Fruit fly (Drosophila melanogaster) whole organism, embryonic: ENCODE measurements around the gene CG17202.
A peak's percentile ranks its signal among the peaks of the same experiment; 100 is the strongest.

Source experiments
- Atf-2 ChIP-seq: fragments of 200-800 bp; sonication (Bioruptor generic); optimal IDR thresholded peaks from 2 replicates; lab custom pipeline; 2016; ENCODE audit warnings: missing biosample characterization, missing genetic modification characterization
- B-H2 ChIP-seq: fragments of 200-800 bp; sonication (Bioruptor generic); optimal IDR thresholded peaks from 2 replicates; lab custom pipeline; 2018; ENCODE audit warnings: missing biosample characterization, mild to moderate bottlenecking, missing genetic modification characterization
- BEAF-32 ChIP-seq: fragments of 200-800 bp; sonication (Bioruptor generic); optimal IDR thresholded peaks from 3 replicates; lab custom pipeline; 2017; ENCODE audit warnings: missing biosample characterization, missing genetic modification characterization, mild to moderate bottlenecking, moderate library complexity, missing genetic modification reagents
- CG10431 ChIP-seq: fragments of 200-800 bp; sonication (Bioruptor generic); optimal IDR thresholded peaks from 3 replicates; lab custom pipeline; 2018; ENCODE audit warnings: missing biosample characterization, mild to moderate bottlenecking, missing genetic modification characterization
- CG10565 ChIP-seq: fragments of 200-800 bp; sonication (Bioruptor generic); optimal IDR thresholded peaks from 3 replicates; lab custom pipeline; 2016; ENCODE audit warnings: missing biosample characterization, mild to moderate bottlenecking, missing genetic modification characterization
- CG10654 ChIP-seq: fragments of 200-800 bp; sonication (Bioruptor generic); optimal IDR thresholded peaks from 2 replicates; lab custom pipeline; 2016; ENCODE audit warnings: missing biosample characterization, missing genetic modification characterization
- CG14710 ChIP-seq: fragments of 200-800 bp; sonication (Bioruptor generic); optimal IDR thresholded peaks from 3 replicates; lab custom pipeline; 2019; ENCODE audit warnings: missing biosample characterization, mild to moderate bottlenecking, missing genetic modification characterization, moderate library complexity
- CG15601 ChIP-seq: fragments of 200-800 bp; sonication (Bioruptor generic); optimal IDR thresholded peaks from 3 replicates; lab custom pipeline; 2019; ENCODE audit warnings: missing biosample characterization, mild to moderate bottlenecking, missing genetic modification characterization, moderate library complexity
- CG1602 ChIP-seq: fragments of 200-800 bp; sonication (Bioruptor generic); optimal IDR thresholded peaks from 3 replicates; lab custom pipeline; 2016; ENCODE audit warnings: missing biosample characterization, missing genetic modification characterization
- CG17328 ChIP-seq: fragments of 200-800 bp; sonication (Bioruptor generic); IDR thresholded peaks from 2 replicates; pipeline ENCODE4 v1.3.6; 2022; ENCODE audit warnings: missing biosample characterization, missing genetic modification characterization
- CG2712 ChIP-seq: fragments of 200-800 bp; optimal IDR thresholded peaks from 3 replicates; lab custom pipeline; 2019; ENCODE audit warnings: missing biosample characterization, mild to moderate bottlenecking, missing genetic modification characterization, moderate library complexity
- CG30020 ChIP-seq: fragments of 200-800 bp; optimal IDR thresholded peaks from 2 replicates; lab custom pipeline; 2019; ENCODE audit warnings: missing biosample characterization, mild to moderate bottlenecking, missing genetic modification characterization, moderate library complexity
- CG3407 ChIP-seq: fragments of 200-800 bp; sonication (Bioruptor generic); optimal IDR thresholded peaks from 2 replicates; lab custom pipeline; 2018; ENCODE audit warnings: missing biosample characterization, mild to moderate bottlenecking, missing genetic modification characterization
- CG4707 ChIP-seq: fragments of 200-800 bp; sonication (Bioruptor generic); optimal IDR thresholded peaks from 2 replicates; lab custom pipeline; 2018; ENCODE audit warnings: missing biosample characterization, mild to moderate bottlenecking, missing genetic modification characterization, moderate library complexity
- CG5180 ChIP-seq: fragments of 200-800 bp; sonication (Bioruptor generic); optimal IDR thresholded peaks from 3 replicates; lab custom pipeline; 2017; ENCODE audit warnings: missing biosample characterization, missing genetic modification characterization, mild to moderate bottlenecking, moderate library complexity, missing genetic modification reagents
- CG6854 ChIP-seq: fragments of 200-800 bp; sonication (Bioruptor generic); optimal IDR thresholded peaks from 3 replicates; lab custom pipeline; 2017; ENCODE audit warnings: missing biosample characterization, mild to moderate bottlenecking, missing genetic modification characterization
- CG7786 ChIP-seq: fragments of 200-800 bp; sonication (Bioruptor generic); optimal IDR thresholded peaks from 2 replicates; lab custom pipeline; 2016; ENCODE audit warnings: missing biosample characterization, missing genetic modification characterization
- CTCF ChIP-seq: fragments of 200-800 bp; sonication (Bioruptor generic); optimal IDR thresholded peaks from 2 replicates; lab custom pipeline; 2017; ENCODE audit warnings: missing biosample characterization, mild to moderate bottlenecking, missing genetic modification characterization, moderate library complexity
- Camta ChIP-seq: fragments of 200-800 bp; sonication (Bioruptor generic); optimal IDR thresholded peaks from 2 replicates; lab custom pipeline; 2016; ENCODE audit warnings: missing biosample characterization, missing genetic modification characterization
- D19A ChIP-seq: fragments of 200-800 bp; optimal IDR thresholded peaks from 3 replicates; lab custom pipeline; 2019; ENCODE audit warnings: missing biosample characterization, mild to moderate bottlenecking, missing genetic modification characterization, moderate library complexity
- Dad ChIP-seq: fragments of 200-800 bp; sonication (Bioruptor generic); optimal IDR thresholded peaks from 3 replicates; lab custom pipeline; 2016; ENCODE audit warnings: missing biosample characterization, missing genetic modification characterization
- Eip74EF ChIP-seq, 2 experiments: fragments of 200-800 bp in 1 of 2; fragments of >200 bp in 1 of 2; sonication (Bioruptor generic) in 1 of 2; optimal IDR thresholded peaks; 2 replicates each; lab custom pipeline; 2017 to 2019; ENCODE audit warnings: missing biosample characterization in 2 of 2, missing genetic modification characterization in 2 of 2, mild to moderate bottlenecking in 1 of 2, moderate library complexity in 1 of 2
- Gsc ChIP-seq: fragments of 200-800 bp; sonication (Bioruptor generic); IDR thresholded peaks from 2 replicates; pipeline ENCODE4 v1.3.6; 2022; ENCODE audit warnings: missing biosample characterization, missing genetic modification characterization
- Hsf ChIP-seq: fragments of 200-800 bp; sonication (Bioruptor generic); optimal IDR thresholded peaks from 3 replicates; lab custom pipeline; 2016; ENCODE audit warnings: missing biosample characterization, missing genetic modification characterization
- MESR4 ChIP-seq: fragments of 200-800 bp; sonication (Bioruptor generic); optimal IDR thresholded peaks from 2 replicates; lab custom pipeline; 2018; ENCODE audit warnings: missing biosample characterization, mild to moderate bottlenecking, missing genetic modification characterization, moderate library complexity
- MTF-1 ChIP-seq: fragments of 200-800 bp; sonication (Bioruptor generic); optimal IDR thresholded peaks from 2 replicates; lab custom pipeline; 2018; ENCODE audit warnings: missing biosample characterization, mild to moderate bottlenecking, missing genetic modification characterization, borderline replicate concordance
- Med ChIP-seq: fragments of 200-800 bp; sonication (Bioruptor generic); peaks from one replicate; lab custom pipeline; 2016; ENCODE audit warnings: missing biosample characterization, missing genetic modification characterization, mild to moderate bottlenecking, inconsistent platforms, moderate library complexity
- NK7.1 ChIP-seq: fragments of 200-800 bp; sonication (Bioruptor generic); optimal IDR thresholded peaks from 3 replicates; lab custom pipeline; 2016; ENCODE audit warnings: missing biosample characterization, missing genetic modification characterization
- NfI ChIP-seq: fragments of 200-800 bp; sonication (Bioruptor generic); optimal IDR thresholded peaks from 3 replicates; lab custom pipeline; 2018; ENCODE audit warnings: missing biosample characterization, mild to moderate bottlenecking, missing genetic modification characterization, moderate library complexity
- Ptx1 ChIP-seq: fragments of 200-800 bp; sonication (Bioruptor generic); IDR thresholded peaks from 2 replicates; pipeline ENCODE4 v1.3.6; 2022; ENCODE audit warnings: missing biosample characterization, missing genetic modification characterization
- Sox100B ChIP-seq: fragments of 200-800 bp; sonication (Bioruptor generic); optimal IDR thresholded peaks from 3 replicates; lab custom pipeline; 2018; ENCODE audit warnings: missing biosample characterization, mild to moderate bottlenecking, missing genetic modification characterization
- TFAM ChIP-seq: fragments of 200-800 bp; sonication (Bioruptor generic); optimal IDR thresholded peaks from 2 replicates; lab custom pipeline; 2017; ENCODE audit warnings: missing biosample characterization, missing genetic modification characterization, inconsistent platforms
- Xbp1 ChIP-seq: fragments of 200-800 bp; sonication (Bioruptor generic); optimal IDR thresholded peaks from 3 replicates; lab custom pipeline; 2016; ENCODE audit warnings: missing biosample characterization, mild to moderate bottlenecking, missing genetic modification characterization
- crc ChIP-seq: fragments of 200-800 bp; sonication (Bioruptor generic); optimal IDR thresholded peaks from 2 replicates; lab custom pipeline; 2016; ENCODE audit warnings: missing biosample characterization, missing genetic modification characterization
- da ChIP-seq: fragments of 200-800 bp; sonication (Bioruptor generic); optimal IDR thresholded peaks from 2 replicates; lab custom pipeline; 2016; ENCODE audit warnings: missing biosample characterization, missing genetic modification characterization
- dan ChIP-seq: fragments of 200-800 bp; sonication (Bioruptor generic); IDR thresholded peaks from 2 replicates; pipeline ENCODE4 v1.3.6; 2022; ENCODE audit warnings: missing biosample characterization, missing genetic modification characterization
- dimm ChIP-seq: fragments of 200-800 bp; sonication (Bioruptor generic); IDR thresholded peaks from 2 replicates; pipeline ENCODE4 v1.3.6; 2022; ENCODE audit warnings: missing biosample characterization, missing genetic modification characterization
- eve ChIP-seq, 2 experiments: fragments of >200 bp; optimal IDR thresholded peaks; 2 replicates each; lab custom pipeline; 2017; ENCODE audit warnings: missing biosample characterization in 2 of 2, missing genetic modification characterization in 2 of 2
- fru ChIP-seq: fragments of >200 bp; optimal IDR thresholded peaks from 2 replicates; lab custom pipeline; 2017
- gce ChIP-seq: fragments of 200-800 bp; sonication (Bioruptor generic); IDR thresholded peaks from 3 replicates; pipeline ENCODE4 v1.3.6; 2022; ENCODE audit warnings: missing biosample characterization, missing genetic modification characterization
- gfzf ChIP-seq: fragments of 200-800 bp; sonication (Bioruptor generic); optimal IDR thresholded peaks from 2 replicates; lab custom pipeline; 2016; ENCODE audit warnings: missing biosample characterization, mild to moderate bottlenecking, missing genetic modification characterization, moderate library complexity
- gsb ChIP-seq: fragments of 200-800 bp; sonication (Bioruptor generic); IDR thresholded peaks from 2 replicates; pipeline ENCODE4 v1.3.6; 2022; ENCODE audit warnings: missing biosample characterization, missing genetic modification characterization
- gsb-n ChIP-seq: fragments of 200-800 bp; sonication (Bioruptor generic); optimal IDR thresholded peaks from 3 replicates; lab custom pipeline; 2018; ENCODE audit warnings: missing biosample characterization, mild to moderate bottlenecking, missing genetic modification characterization
- inv ChIP-seq: fragments of 200-800 bp; sonication (Bioruptor generic); IDR thresholded peaks from 2 replicates; pipeline ENCODE4 v1.3.6; 2022; ENCODE audit warnings: missing biosample characterization, missing genetic modification characterization; ENCODE audit not compliant: partially characterized antibody
- jing ChIP-seq: fragments of 200-800 bp; sonication (Bioruptor generic); optimal IDR thresholded peaks from 2 replicates; lab custom pipeline; 2018; ENCODE audit warnings: missing biosample characterization, mild to moderate bottlenecking, missing genetic modification characterization
- lbe ChIP-seq: fragments of 200-800 bp; sonication (Bioruptor generic); optimal IDR thresholded peaks from 2 replicates; lab custom pipeline; 2016; ENCODE audit warnings: missing biosample characterization, mild to moderate bottlenecking, missing genetic modification characterization
- onecut ChIP-seq: fragments of 200-800 bp; sonication (Bioruptor generic); IDR thresholded peaks from 2 replicates; pipeline ENCODE4 v1.3.6; 2022; ENCODE audit warnings: missing biosample characterization, missing genetic modification characterization
- psq ChIP-seq: fragments of 200-800 bp; sonication (Bioruptor generic); optimal IDR thresholded peaks from 2 replicates; lab custom pipeline; 2017; ENCODE audit warnings: missing biosample characterization, missing genetic modification characterization
- tap ChIP-seq: fragments of 200-800 bp; optimal IDR thresholded peaks from 3 replicates; lab custom pipeline; 2019; ENCODE audit warnings: missing biosample characterization, mild to moderate bottlenecking, missing genetic modification characterization, moderate library complexity
- ttk ChIP-seq: fragments of 200-800 bp; sonication (Bioruptor generic); IDR thresholded peaks from 2 replicates; pipeline ENCODE4 v2.1.2; 2022; ENCODE audit warnings: missing biosample characterization, missing genetic modification characterization
- unc-4 ChIP-seq: fragments of 200-800 bp; sonication (Bioruptor generic); IDR thresholded peaks from 2 replicates; pipeline ENCODE4 v1.3.6; 2022; ENCODE audit warnings: missing biosample characterization, missing genetic modification characterization; ENCODE audit not compliant: partially characterized antibody

The CG17202 gene

dm6 chr3R:12448889-12449314 lies 26.3 kb downstream of the CG17202 start, which contains the start of gene CG18549 (continued):
- TF ChIP-seq Eip74EF (GFP tag; optimal IDR thresholded peaks at IDR 0.05; lab: Kevin White, UChicago) = peak in 1 of 2 experiments; percentile 100
- TF ChIP-seq jing (GFP tag; lab: Kevin White, UChicago) = peak; percentile 99
- peak; percentile 99 for TF ChIP-seq CG3407 (GFP tag; lab: Kevin White, UChicago)
- TF ChIP-seq gsb-n (tag; lab: Kevin White, UChicago) = peak; percentile 100
- peak; percentile 99 for TF ChIP-seq CG15601 (tag; lab: Kevin White, UChicago)
- TF ChIP-seq Ptx1 = peak; percentile 100
- TF ChIP-seq BEAF-32 = peak; percentile 85
- peak; percentile 100 for TF ChIP-seq CG10654
- peak; percentile 99 for TF ChIP-seq CG4707 (GFP tag; lab: Kevin White, UChicago)
- peak; percentile 81 for TF ChIP-seq unc-4 (GFP tag; lab: Robert Waterston, UW)
- TF ChIP-seq fru (lab: Kevin White, UChicago) = no peak
- TF ChIP-seq NfI = peak; percentile 100
- TF ChIP-seq dan (GFP tag; lab: Robert Waterston, UW) = peak; percentile 97
- peak; percentile 98 for TF ChIP-seq CG7786 (GFP tag; lab: Kevin White, UChicago)
- peak; percentile 96 for TF ChIP-seq TFAM (GFP tag; lab: Kevin White, UChicago)
- peak; percentile 98 for TF ChIP-seq crc (GFP tag; lab: Kevin White, UChicago)
- TF ChIP-seq Gsc = peak; percentile 99
- peak; percentile 100 for TF ChIP-seq CG17328 (GFP tag; lab: Robert Waterston, UW)
- TF ChIP-seq ttk = peak; percentile 100
- peak; percentile 99 for TF ChIP-seq lbe
- peak; percentile 99 for TF ChIP-seq B-H2 (GFP tag; lab: Kevin White, UChicago)
- peak; percentile 97 for TF ChIP-seq psq (GFP tag; lab: Kevin White, UChicago)
- TF ChIP-seq gce (GFP tag; lab: Robert Waterston, UW) = peak; percentile 100
- TF ChIP-seq CG2712 (tag; lab: Kevin White, UChicago) = peak; percentile 100
- TF ChIP-seq NK7.1 = peak; percentile 99
- peak; percentile 97 for TF ChIP-seq da
- peak; percentile 100 for TF ChIP-seq Camta
- peak; percentile 98 for TF ChIP-seq CG10565 (GFP tag; lab: Kevin White, UChicago)
- TF ChIP-seq onecut (GFP tag; lab: Robert Waterston, UW) = peak; percentile 100
- peak; percentile 100 for TF ChIP-seq Sox100B (GFP tag; lab: Kevin White, UChicago)
- peak; percentile 95 for TF ChIP-seq CG5180 (GFP tag; lab: Kevin White, UChicago)
- TF ChIP-seq CG6854 (GFP tag; lab: Kevin White, UChicago) = peak; percentile 100
- no peak for TF ChIP-seq eve (GFP tag; optimal IDR thresholded peaks at IDR 0.05; lab: Kevin White, UChicago)
- TF ChIP-seq Dad (GFP tag; lab: Kevin White, UChicago) = peak; percentile 99
- TF ChIP-seq CG1602 (GFP tag; lab: Kevin White, UChicago) = peak; percentile 100
- peak; percentile 44 for TF ChIP-seq gfzf (GFP tag; lab: Kevin White, UChicago)
- peak; percentile 99 for TF ChIP-seq CG10431 (GFP tag; lab: Kevin White, UChicago)
- TF ChIP-seq Hsf = peak; percentile 100
- peak; percentile 100 for TF ChIP-seq Med (GFP tag; lab: Kevin White, UChicago)
- peak; percentile 100 for TF ChIP-seq gsb
- peak; percentile 68 for TF ChIP-seq inv
- peak; percentile 81 for TF ChIP-seq CTCF
- TF ChIP-seq dimm (GFP tag; lab: Robert Waterston, UW) = peak; percentile 99
- peak; percentile 94 for TF ChIP-seq CG30020 (tag; lab: Kevin White, UChicago)
- peak; percentile 99 for TF ChIP-seq CG14710 (tag; lab: Kevin White, UChicago)
- TF ChIP-seq MTF-1 = peak; percentile 99
- TF ChIP-seq Xbp1 (GFP tag; lab: Kevin White, UChicago) = peak; percentile 100
- TF ChIP-seq tap (tag; lab: Kevin White, UChicago) = peak; percentile 100
- peak; percentile 100 for TF ChIP-seq D19A (tag; lab: Kevin White, UChicago)
- peak; percentile 99 for TF ChIP-seq Atf-2 (GFP tag; lab: Kevin White, UChicago)
- TF ChIP-seq MESR4 (GFP tag; lab: Kevin White, UChicago) = peak; percentile 97
